Worm (Caenorhabditis elegans): Measurements from ENCODE around the gene hsp-60.

- TF ChIP-seq dao-5 (tag; optimal IDR thresholded peaks at IDR 0.05) (no peak), him-1 (tag; optimal IDR thresholded peaks at IDR 0.05) (no peak)
Measured at ce11 chrIII:1674760-1675159, 55.2 kb downstream of the hsp-60 start.

Measured in whole organism, L4/young adult.